Fruit fly (Drosophila melanogaster) whole organism, embryonic: ENCODE data around the gene CG7164.

ENCODE experiments used
- CG6765 ChIP-seq: fragments of 200-800 bp; sonication (Bioruptor generic); optimal IDR thresholded peaks from 3 replicates; lab custom pipeline; 2017; ENCODE audit warnings: missing biosample characterization, mild to moderate bottlenecking, missing genetic modification characterization
- CG8388 ChIP-seq: fragments of 200-800 bp; sonication (Bioruptor generic); optimal IDR thresholded peaks from 2 replicates; lab custom pipeline; 2019; ENCODE audit warnings: missing biosample characterization, mild to moderate bottlenecking, missing genetic modification characterization, moderate library complexity
- CG9932 ChIP-seq: fragments of 200-800 bp; sonication (Bioruptor generic); IDR thresholded peaks from 2 replicates; pipeline ENCODE4 v1.3.6; 2022; ENCODE audit warnings: missing biosample characterization, missing genetic modification characterization
- ac ChIP-seq: fragments of 200-800 bp; sonication (Bioruptor generic); optimal IDR thresholded peaks from 3 replicates; lab custom pipeline; 2017; ENCODE audit warnings: missing biosample characterization, mild to moderate bottlenecking, missing genetic modification characterization
- ash1 ChIP-seq: fragments of 200-800 bp; sonication (Bioruptor generic); optimal IDR thresholded peaks from 2 replicates; lab custom pipeline; 2018; ENCODE audit warnings: missing biosample characterization, mild to moderate bottlenecking, missing genetic modification characterization

DNA sequence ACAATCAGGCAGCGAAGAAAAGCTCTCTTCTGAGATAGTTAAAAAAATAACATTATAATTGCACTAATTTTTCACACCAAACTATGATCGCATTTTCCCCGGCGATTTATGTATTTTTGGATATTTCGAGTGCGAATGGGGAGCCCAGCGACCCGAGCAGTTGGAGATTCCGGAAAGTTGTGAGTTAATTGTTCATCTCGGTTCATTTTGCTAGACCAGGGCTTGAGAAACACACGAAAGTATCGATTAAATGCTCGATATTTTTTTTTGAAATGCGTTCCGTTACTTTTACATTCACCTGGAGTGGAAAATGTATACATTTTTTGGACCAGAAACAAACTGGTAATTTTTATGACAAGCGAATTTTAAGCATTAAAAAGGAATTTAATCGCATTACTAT, 29.3 kb downstream of the CG7164 start, which contains the start of gene Cdc14:
- TF ChIP-seq CG9932 = peak; percentile 35; the same call in 1 of the 2 replicates
- no peak for TF ChIP-seq CG8388 (GFP tag; lab: Kevin White, UChicago)
- TF ChIP-seq CG6765 (GFP tag; lab: Kevin White, UChicago) = peak; percentile 25
- TF ChIP-seq ash1 (GFP tag; lab: Kevin White, UChicago) = no peak
- no peak for TF ChIP-seq ac (GFP tag; lab: Kevin White, UChicago)
